Worm (Caenorhabditis elegans): ENCODE measurements around the gene lin-15A.

DNA sequence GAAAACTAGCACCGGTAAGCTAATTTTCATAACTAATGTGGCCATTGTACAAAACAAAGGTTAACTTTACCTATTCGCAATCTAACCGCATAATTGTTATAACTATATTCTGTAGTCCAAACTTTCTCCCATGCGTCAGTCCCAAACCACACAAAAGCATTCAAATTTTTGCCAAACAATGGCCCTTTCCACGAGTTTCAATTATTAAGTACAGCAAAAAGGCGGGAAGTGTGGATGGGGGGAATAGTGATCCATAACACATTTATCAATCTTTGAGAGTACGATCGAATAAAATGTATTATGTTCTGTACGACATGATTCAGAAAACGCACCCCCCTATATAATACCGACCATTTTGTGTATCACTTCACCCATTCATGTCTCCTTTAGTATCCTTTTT lies 13.4 kb upstream of the lin-15A start, which contains the start of gene ZK662.6:
- TF ChIP-seq ztf-29 (GFP tag; IDR thresholded peaks at IDR 0.05) (no peak), ref-1 (GFP tag; conservative IDR thresholded peaks at IDR 0.05) (no peak), ztf-23 (GFP tag; IDR thresholded peaks at IDR 0.05) (no peak)
